Worm (Caenorhabditis elegans): Measurements from ENCODE around the gene R04A9.1.

DNA sequence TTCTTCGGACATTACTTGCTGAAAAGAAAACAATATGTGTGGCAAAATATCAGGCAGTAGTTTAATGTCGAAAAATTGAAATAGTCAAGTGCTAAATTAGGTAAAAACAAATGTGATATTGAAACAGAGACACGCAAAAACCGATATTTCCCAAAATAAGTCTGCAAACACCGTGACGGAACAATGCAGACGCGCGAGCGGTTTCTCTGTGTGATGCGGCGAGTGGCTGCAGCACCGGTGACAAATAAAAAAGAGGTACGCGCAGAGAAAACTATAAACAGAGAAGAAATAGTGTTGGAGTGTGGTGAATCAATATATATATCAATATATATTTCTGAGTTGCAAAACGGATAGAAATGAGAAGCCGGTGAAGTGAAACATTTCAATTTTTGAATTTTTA lies 22.0 kb upstream of the R04A9.1 start, which contains the start of gene ife-2:
- TF ChIP-seq ama-1 (optimal IDR thresholded peaks at IDR 0.05) (no peak), nhr-12 (tag; optimal IDR thresholded peaks at IDR 0.05) (no peak), skn-1 (tag; optimal IDR thresholded peaks at IDR 0.05) (no peak), crh-2 (tag; optimal IDR thresholded peaks at IDR 0.05) (peak; percentile 72), lsy-2 (tag; optimal IDR thresholded peaks at IDR 0.05) (peak; percentile 21 to 77), nhr-25 (tag; optimal IDR thresholded peaks at IDR 0.05) (peak; percentile 64), sma-9 (GFP tag; optimal IDR thresholded peaks at IDR 0.05) (no peak), sma-9 (tag; optimal IDR thresholded peaks at IDR 0.05) (no peak), aly-2 (tag; optimal IDR thresholded peaks at IDR 0.05) (no peak), nhr-6 (tag; optimal IDR thresholded peaks at IDR 0.05) (no peak), lin-13 (GFP tag; optimal IDR thresholded peaks at IDR 0.05) (peak; percentile 67)
